Fruit fly (Drosophila melanogaster): ENCODE measurements around the gene Raf.
A peak's percentile ranks its signal among the peaks of the same experiment; 100 is the strongest.

The Raf gene

dm6 chrX:2296230-2297044 lies 1.2 kb downstream of the Raf start (continued):
- TF ChIP-seq unc-4 (GFP tag; IDR thresholded peaks at IDR 0.05; ENCODE audit: partially characterized antibody) (no peak), bbx (GFP tag; IDR thresholded peaks at IDR 0.05; ENCODE audit: partially characterized antibody) (no peak), Hr78 (GFP tag; optimal IDR thresholded peaks at IDR 0.05) (peak in 1 of 2 experiments; percentile 87), CG13287 (GFP tag; IDR thresholded peaks at IDR 0.05; ENCODE audit: partially characterized antibody) (no peak), CG16863 (GFP tag; optimal IDR thresholded peaks at IDR 0.05) (peak; percentile 95), lmd (GFP tag; IDR thresholded peaks at IDR 0.05) (peak; percentile 90), CG3281 (GFP tag; optimal IDR thresholded peaks at IDR 0.05) (peak; percentile 93), wor (GFP tag; IDR thresholded peaks at IDR 0.05) (peak; percentile 82), HmgZ (tag; optimal IDR thresholded peaks at IDR 0.05) (peak; percentile 90), CG7786 (GFP tag; optimal IDR thresholded peaks at IDR 0.05) (peak; percentile 96), Asciz (GFP tag; optimal IDR thresholded peaks at IDR 0.05) (peak; percentile 85), Ravus (GFP tag; IDR thresholded peaks at IDR 0.05) (peak; percentile 48), CG17359 (tag; optimal IDR thresholded peaks at IDR 0.05) (peak; percentile 87), CG15269 (tag; optimal IDR thresholded peaks at IDR 0.05) (peak; percentile 94), CG13624 (GFP tag; optimal IDR thresholded peaks at IDR 0.05) (peak; percentile 94), Neu2 (GFP tag; optimal IDR thresholded peaks at IDR 0.05; ENCODE audit: borderline replicate concordance) (peak; percentile 85), Usf (GFP tag; optimal IDR thresholded peaks at IDR 0.05) (peak; percentile 94), fd102C (GFP tag; optimal IDR thresholded peaks at IDR 0.05) (peak; percentile 42), pan (optimal IDR thresholded peaks at IDR 0.05) (no peak), pan (GFP tag; optimal IDR thresholded peaks at IDR 0.05 in 1 of 2, IDR thresholded peaks at IDR 0.05 in 1 of 2) (peak in 1 of 2 experiments; percentile 64), Eip74EF (GFP tag; optimal IDR thresholded peaks at IDR 0.05) (peak in 1 of 2 experiments; percentile 94), CG17829 (tag; optimal IDR thresholded peaks at IDR 0.05) (peak; percentile 91), lbe (GFP tag; optimal IDR thresholded peaks at IDR 0.05) (peak; percentile 58), slp2 (GFP tag; optimal IDR thresholded peaks at IDR 0.05) (peak; percentile 95), CG12071 (GFP tag; optimal IDR thresholded peaks at IDR 0.05) (peak; percentile 82), CG15073 (GFP tag; optimal IDR thresholded peaks at IDR 0.05) (peak; percentile 42), CG9727 (GFP tag; optimal IDR thresholded peaks at IDR 0.05) (peak; percentile 96), CG18262 (tag; optimal IDR thresholded peaks at IDR 0.05) (peak; percentile 98)

dm6 chrX:2297428-2298200 lies 2.3 kb downstream of the Raf start:
- TF ChIP-seq chif (GFP tag; optimal IDR thresholded peaks at IDR 0.05) (peak; percentile 99), Dll (GFP tag; IDR thresholded peaks at IDR 0.05; ENCODE audit: partially characterized antibody) (no peak), unpg (GFP tag; optimal IDR thresholded peaks at IDR 0.05) (peak; percentile 99), CG8281 (tag; optimal IDR thresholded peaks at IDR 0.05) (peak; percentile 89), CG15514 (GFP tag; optimal IDR thresholded peaks at IDR 0.05) (peak; percentile 94), CG7556 (GFP tag; optimal IDR thresholded peaks at IDR 0.05) (peak; percentile 99), HmgD (GFP tag; optimal IDR thresholded peaks at IDR 0.05) (peak; percentile 99), pan (optimal IDR thresholded peaks at IDR 0.05) (no peak), pan (GFP tag; optimal IDR thresholded peaks at IDR 0.05 in 1 of 2, IDR thresholded peaks at IDR 0.05 in 1 of 2) (peak in 1 of 2 experiments; percentile 98), dati (GFP tag; IDR thresholded peaks at IDR 0.05) (peak; percentile 96), CG3995 (GFP tag; optimal IDR thresholded peaks at IDR 0.05) (peak; percentile 77), Spps (tag; optimal IDR thresholded peaks at IDR 0.05) (peak; percentile 94), slou (GFP tag; optimal IDR thresholded peaks at IDR 0.05) (peak; percentile 94), TFAM (GFP tag; optimal IDR thresholded peaks at IDR 0.05) (peak; percentile 93), CG3065 (GFP tag; optimal IDR thresholded peaks at IDR 0.05) (peak; percentile 97), CG3726 (GFP tag; IDR thresholded peaks at IDR 0.05) (peak; percentile 97), unc-4 (GFP tag; IDR thresholded peaks at IDR 0.05; ENCODE audit: partially characterized antibody) (no peak), BEAF-32 (GFP tag; optimal IDR thresholded peaks at IDR 0.05) (peak; percentile 17), NC2α (GFP tag; optimal IDR thresholded peaks at IDR 0.05) (peak; percentile 98), CG4707 (GFP tag; optimal IDR thresholded peaks at IDR 0.05) (peak; percentile 97), CG12391 (tag; optimal IDR thresholded peaks at IDR 0.05) (peak; percentile 98)
